Fruit fly (Drosophila melanogaster) whole organism, embryonic: Measurements from ENCODE around the gene Moe.

ENCODE experiments used
- Atf3 ChIP-seq: fragments of 200-800 bp; sonication (Bioruptor generic); optimal IDR thresholded peaks from 3 replicates; lab custom pipeline; 2016; ENCODE audit warnings: missing biosample characterization, missing genetic modification characterization
- BEAF-32 ChIP-seq: fragments of 200-800 bp; sonication (Bioruptor generic); optimal IDR thresholded peaks from 3 replicates; lab custom pipeline; 2017; ENCODE audit warnings: missing biosample characterization, missing genetic modification characterization, mild to moderate bottlenecking, moderate library complexity, missing genetic modification reagents
- CG1024 ChIP-seq: fragments of 200-800 bp; sonication (Bioruptor generic); IDR thresholded peaks from 2 replicates; pipeline ENCODE4 v1.3.6; 2022; ENCODE audit warnings: missing biosample characterization, missing genetic modification characterization
- CG10462 ChIP-seq: fragments of 200-800 bp; sonication (Bioruptor generic); optimal IDR thresholded peaks from 2 replicates; lab custom pipeline; 2016; ENCODE audit warnings: missing biosample characterization, missing genetic modification characterization
- CG10654 ChIP-seq: fragments of 200-800 bp; sonication (Bioruptor generic); optimal IDR thresholded peaks from 2 replicates; lab custom pipeline; 2016; ENCODE audit warnings: missing biosample characterization, missing genetic modification characterization
- CG11093 ChIP-seq: fragments of 200-800 bp; sonication (Bioruptor generic); IDR thresholded peaks from 3 replicates; pipeline ENCODE4 v1.3.6; 2022; ENCODE audit warnings: missing biosample characterization, missing genetic modification characterization
- CG11696 ChIP-seq: fragments of 200-800 bp; sonication (Bioruptor generic); IDR thresholded peaks from 2 replicates; pipeline ENCODE4 v1.3.6; 2022; ENCODE audit warnings: missing biosample characterization, missing genetic modification characterization
- CG13287 ChIP-seq: fragments of 200-800 bp; sonication (Bioruptor generic); IDR thresholded peaks from 2 replicates; pipeline ENCODE4 v1.3.6; 2022; ENCODE audit warnings: missing biosample characterization, missing genetic modification characterization; ENCODE audit not compliant: partially characterized antibody
- CG16815 ChIP-seq: fragments of 200-800 bp; sonication (Bioruptor generic); optimal IDR thresholded peaks from 3 replicates; lab custom pipeline; 2017; ENCODE audit warnings: missing biosample characterization, mild to moderate bottlenecking, missing genetic modification characterization
- CG17359 ChIP-seq: fragments of 200-800 bp; sonication (Bioruptor generic); optimal IDR thresholded peaks from 3 replicates; lab custom pipeline; 2018; ENCODE audit warnings: missing biosample characterization, mild to moderate bottlenecking, missing genetic modification characterization, moderate library complexity
- CG18011 ChIP-seq: fragments of 200-800 bp; sonication (Bioruptor generic); optimal IDR thresholded peaks from 2 replicates; lab custom pipeline; 2017; ENCODE audit warnings: missing biosample characterization, missing genetic modification characterization, mild to moderate bottlenecking, moderate library complexity, missing genotype
- CG2116 ChIP-seq: fragments of 200-800 bp; sonication (Bioruptor generic); optimal IDR thresholded peaks from 3 replicates; lab custom pipeline; 2018; ENCODE audit warnings: missing biosample characterization, mild to moderate bottlenecking, missing genetic modification characterization
- CG2120 ChIP-seq: fragments of 200-800 bp; sonication (Bioruptor generic); optimal IDR thresholded peaks from 3 replicates; lab custom pipeline; 2016; ENCODE audit warnings: missing biosample characterization, missing genetic modification characterization
- CG31388 ChIP-seq: fragments of 200-800 bp; sonication (Bioruptor generic); optimal IDR thresholded peaks from 2 replicates; lab custom pipeline; 2016; ENCODE audit warnings: missing biosample characterization, missing genetic modification characterization
- CG4404 ChIP-seq: fragments of 200-800 bp; sonication (Bioruptor generic); IDR thresholded peaks from 2 replicates; pipeline ENCODE4 v1.3.6; 2022; ENCODE audit warnings: missing biosample characterization, missing genetic modification characterization
- CG4707 ChIP-seq: fragments of 200-800 bp; sonication (Bioruptor generic); optimal IDR thresholded peaks from 2 replicates; lab custom pipeline; 2018; ENCODE audit warnings: missing biosample characterization, mild to moderate bottlenecking, missing genetic modification characterization, moderate library complexity
- CG8944 ChIP-seq: fragments of 200-800 bp; sonication (Bioruptor generic); optimal IDR thresholded peaks from 3 replicates; lab custom pipeline; 2016; ENCODE audit warnings: missing biosample characterization, missing genetic modification characterization
- CG9437 ChIP-seq: fragments of 200-800 bp; sonication (Bioruptor generic); optimal IDR thresholded peaks from 2 replicates; lab custom pipeline; 2018; ENCODE audit warnings: missing biosample characterization, mild to moderate bottlenecking, missing genetic modification characterization
- CG9727 ChIP-seq: fragments of 200-800 bp; sonication (Bioruptor generic); optimal IDR thresholded peaks from 3 replicates; lab custom pipeline; 2017; ENCODE audit warnings: missing biosample characterization, mild to moderate bottlenecking, missing genetic modification characterization
- CG9817 ChIP-seq: fragments of 200-800 bp; sonication (Bioruptor generic); optimal IDR thresholded peaks from 2 replicates; lab custom pipeline; 2018; ENCODE audit warnings: missing biosample characterization, mild to moderate bottlenecking, missing genetic modification characterization, moderate library complexity
- Doc2 ChIP-seq: fragments of 200-800 bp; sonication (Bioruptor generic); IDR thresholded peaks from 2 replicates; pipeline ENCODE4 v1.3.6; 2022; ENCODE audit warnings: missing biosample characterization, missing genetic modification characterization
- Ets65A ChIP-seq: fragments of 200-800 bp; sonication (Bioruptor generic); peaks from one replicate; lab custom pipeline; 2016; ENCODE audit warnings: missing biosample characterization, missing genetic modification characterization
- Fer2 ChIP-seq: fragments of 200-800 bp; sonication (Bioruptor generic); optimal IDR thresholded peaks from 2 replicates; lab custom pipeline; 2018; ENCODE audit warnings: missing biosample characterization, mild to moderate bottlenecking, missing genetic modification characterization, moderate library complexity
- Fer3 ChIP-seq: fragments of 200-800 bp; sonication (Bioruptor generic); optimal IDR thresholded peaks from 2 replicates; lab custom pipeline; 2018; ENCODE audit warnings: missing biosample characterization, mild to moderate bottlenecking, missing genetic modification characterization, moderate library complexity
- H2.0 ChIP-seq: fragments of 200-800 bp; sonication (Bioruptor generic); IDR thresholded peaks from 2 replicates; pipeline ENCODE4 v1.3.6; 2022; ENCODE audit warnings: missing biosample characterization, missing genetic modification characterization
- Hmx ChIP-seq: fragments of 200-800 bp; sonication (Bioruptor generic); optimal IDR thresholded peaks from 2 replicates; lab custom pipeline; 2016; ENCODE audit warnings: missing biosample characterization, missing genetic modification characterization
- Hsf ChIP-seq: fragments of 200-800 bp; sonication (Bioruptor generic); optimal IDR thresholded peaks from 3 replicates; lab custom pipeline; 2016; ENCODE audit warnings: missing biosample characterization, missing genetic modification characterization
- Meics ChIP-seq: fragments of 200-800 bp; sonication (Bioruptor generic); optimal IDR thresholded peaks from 2 replicates; lab custom pipeline; 2017; ENCODE audit warnings: missing biosample characterization, mild to moderate bottlenecking, missing genetic modification characterization
- NC2α ChIP-seq: fragments of 200-800 bp; sonication (Bioruptor generic); optimal IDR thresholded peaks from 2 replicates; lab custom pipeline; 2016; ENCODE audit warnings: missing biosample characterization, missing genetic modification characterization
- NC2β ChIP-seq: fragments of 200-800 bp; sonication (Bioruptor generic); optimal IDR thresholded peaks from 2 replicates; lab custom pipeline; 2016; ENCODE audit warnings: missing biosample characterization, missing genetic modification characterization
- Neu2 ChIP-seq: fragments of 200-800 bp; sonication (Bioruptor generic); optimal IDR thresholded peaks from 3 replicates; lab custom pipeline; 2016; ENCODE audit warnings: missing biosample characterization, missing genetic modification characterization, borderline replicate concordance
- Nf-YB ChIP-seq: fragments of 200-800 bp; sonication (Bioruptor generic); optimal IDR thresholded peaks from 3 replicates; lab custom pipeline; 2019; ENCODE audit warnings: missing biosample characterization, mild to moderate bottlenecking, missing genetic modification characterization, moderate library complexity
- Sox102F ChIP-seq: fragments of 200-800 bp; sonication (Bioruptor generic); optimal IDR thresholded peaks from 2 replicates; lab custom pipeline; 2018; ENCODE audit warnings: missing biosample characterization, mild to moderate bottlenecking, missing genetic modification characterization, moderate library complexity
- YL-1 ChIP-seq: fragments of 200-800 bp; sonication (Bioruptor generic); optimal IDR thresholded peaks from 3 replicates; lab custom pipeline; 2017; ENCODE audit warnings: missing biosample characterization, mild to moderate bottlenecking, missing genetic modification characterization
- amos ChIP-seq: fragments of 200-800 bp; sonication (Bioruptor generic); IDR thresholded peaks from 2 replicates; pipeline ENCODE4 v1.3.6; 2022; ENCODE audit warnings: missing biosample characterization, missing genetic modification characterization; ENCODE audit not compliant: partially characterized antibody
- aop ChIP-seq: fragments of 200-800 bp; sonication (Bioruptor generic); IDR thresholded peaks from 2 replicates; pipeline ENCODE4 v1.3.6; 2022; ENCODE audit warnings: missing biosample characterization, missing genetic modification characterization
- ash1 ChIP-seq: fragments of 200-800 bp; sonication (Bioruptor generic); optimal IDR thresholded peaks from 2 replicates; lab custom pipeline; 2018; ENCODE audit warnings: missing biosample characterization, mild to moderate bottlenecking, missing genetic modification characterization
- cad ChIP-seq: fragments of >200 bp; optimal IDR thresholded peaks from 2 replicates; lab custom pipeline; 2017; ENCODE audit warnings: missing biosample characterization, missing genetic modification characterization
- cg ChIP-seq: fragments of 200-800 bp; sonication (Bioruptor generic); optimal IDR thresholded peaks from 3 replicates; lab custom pipeline; 2019; ENCODE audit warnings: missing biosample characterization, mild to moderate bottlenecking, missing genetic modification characterization, moderate library complexity
- chm ChIP-seq: fragments of 200-800 bp; sonication (Bioruptor generic); IDR thresholded peaks from 2 replicates; pipeline ENCODE4 v1.3.6; 2022; ENCODE audit warnings: missing biosample characterization, missing genetic modification characterization
- fd102C ChIP-seq: fragments of 200-800 bp; sonication (Bioruptor generic); optimal IDR thresholded peaks from 2 replicates; lab custom pipeline; 2018; ENCODE audit warnings: missing biosample characterization, mild to moderate bottlenecking, missing genetic modification characterization, moderate library complexity
- hkb ChIP-seq, 2 experiments: fragments of 200-800 bp in 1 of 2; fragments of >200 bp in 1 of 2; sonication (Bioruptor generic) in 1 of 2; IDR thresholded peaks in 1 of 2; optimal IDR thresholded peaks in 1 of 2; 2 replicates each; pipeline versions ENCODE4 v1.3.6 to Lab custom; 2017 to 2022; ENCODE audit warnings: missing biosample characterization in 1 of 2, missing genetic modification characterization in 1 of 2
- phol ChIP-seq: fragments of 200-800 bp; sonication (Bioruptor generic); optimal IDR thresholded peaks from 3 replicates; lab custom pipeline; 2018; ENCODE audit warnings: missing biosample characterization, mild to moderate bottlenecking, missing genetic modification characterization, moderate library complexity
- pita ChIP-seq: fragments of 200-800 bp; sonication (Bioruptor generic); optimal IDR thresholded peaks from 2 replicates; lab custom pipeline; 2017; ENCODE audit warnings: missing biosample characterization, mild to moderate bottlenecking, missing genetic modification characterization
- pum ChIP-seq: fragments of 200-800 bp; sonication (Bioruptor generic); optimal IDR thresholded peaks from 2 replicates; lab custom pipeline; 2016; ENCODE audit warnings: missing biosample characterization, missing genetic modification characterization
- so ChIP-seq: fragments of 200-800 bp; sonication (Bioruptor generic); IDR thresholded peaks from 3 replicates; pipeline ENCODE4 v1.3.6; 2022; ENCODE audit warnings: missing biosample characterization, missing genetic modification characterization
- toy ChIP-seq: fragments of 200-800 bp; sonication (Bioruptor generic); IDR thresholded peaks from 2 replicates; pipeline ENCODE4 v1.3.6; 2022; ENCODE audit warnings: missing biosample characterization, missing genetic modification characterization
- ttk ChIP-seq: fragments of 200-800 bp; sonication (Bioruptor generic); IDR thresholded peaks from 2 replicates; pipeline ENCODE4 v2.1.2; 2022; ENCODE audit warnings: missing biosample characterization, missing genetic modification characterization
- wor ChIP-seq: fragments of 200-800 bp; sonication (Bioruptor generic); IDR thresholded peaks from 2 replicates; pipeline ENCODE4 v1.3.6; 2022; ENCODE audit warnings: missing biosample characterization, missing genetic modification characterization

The Moe gene

dm6 chrX:8891565-8892276, 6.4 kb downstream of the Moe start (continued):
- TF ChIP-seq ttk (GFP tag; lab: Robert Waterston, UW) (peak; percentile 75), CG4707 (GFP tag; lab: Kevin White, UChicago) (no peak), fd102C (no peak), Fer2 (tag; lab: Kevin White, UChicago) (no peak), CG2116 (GFP tag; lab: Kevin White, UChicago) (no peak), NC2β (GFP tag; lab: Kevin White, UChicago) (peak; percentile 17), CG10462 (GFP tag; lab: Kevin White, UChicago) (no peak), CG2120 (GFP tag; lab: Kevin White, UChicago) (peak; percentile 61), Nf-YB (GFP tag; lab: Kevin White, UChicago) (peak; percentile 44), Neu2 (GFP tag; lab: Kevin White, UChicago) (peak; percentile 55), CG9817 (peak; percentile 43), CG4404 (GFP tag; lab: Robert Waterston, UW) (no peak), Meics (GFP tag; lab: Kevin White, UChicago) (peak; percentile 73), Hsf (GFP tag; lab: Kevin White, UChicago) (peak; percentile 63), H2.0 (peak; percentile 67), CG11093 (GFP tag; lab: Robert Waterston, UW) (no peak; the same call in 2 of the 3 replicates), CG17359 (tag; lab: Kevin White, UChicago) (peak; percentile 81), cad (no peak), CG18011 (GFP tag; lab: Kevin White, UChicago) (no peak), so (GFP tag; lab: Robert Waterston, UW) (peak; percentile 58; the same call in 1 of the 3 replicates), CG11696 (GFP tag; lab: Robert Waterston, UW) (peak; percentile 53; the same call in 1 of the 2 replicates), CG9727 (GFP tag; lab: Kevin White, UChicago) (peak; percentile 65), amos (no peak; the same call in 1 of the 2 replicates), Ets65A (GFP tag; lab: Kevin White, UChicago) (no peak), pum (GFP tag; lab: Kevin White, UChicago) (peak; percentile 15), phol (tag; lab: Kevin White, UChicago) (peak; percentile 76), CG16815 (GFP tag; lab: Kevin White, UChicago) (peak; percentile 41), CG31388 (GFP tag; lab: Kevin White, UChicago) (peak; percentile 6), Doc2 (GFP tag; lab: Robert Waterston, UW) (no peak), ash1 (GFP tag; lab: Kevin White, UChicago) (no peak), CG13287 (GFP tag; lab: Robert Waterston, UW) (no peak), BEAF-32 (GFP tag; lab: Kevin White, UChicago) (no peak), pita (GFP tag; lab: Kevin White, UChicago) (no peak), chm (GFP tag; lab: Robert Waterston, UW) (peak; percentile 49), YL-1 (GFP tag; lab: Kevin White, UChicago) (no peak), NC2α (no peak), Sox102F (GFP tag; lab: Kevin White, UChicago) (peak; percentile 87), Atf3 (GFP tag; lab: Kevin White, UChicago) (no peak), CG10654 (GFP tag; lab: Kevin White, UChicago) (peak; percentile 52), CG9437 (peak; percentile 73), toy (GFP tag; lab: Robert Waterston, UW) (no peak), aop (GFP tag; lab: Robert Waterston, UW) (no peak), wor (GFP tag; lab: Robert Waterston, UW) (peak; percentile 73), CG1024 (GFP tag; lab: Robert Waterston, UW) (0 out of 2 replicates have a peak, but pooled peaks have one; percentile 37), Fer3 (peak; percentile 67), hkb (optimal IDR thresholded peaks at IDR 0.05; lab: Kevin White, UChicago) (no peak), hkb (GFP tag; IDR thresholded peaks at IDR 0.05; lab: Robert Waterston, UW) (peak; percentile 82), cg (GFP tag; lab: Kevin White, UChicago) (peak; percentile 86), CG8944 (GFP tag; lab: Kevin White, UChicago) (no peak), Hmx (no peak)
